Worm (Caenorhabditis elegans) whole organism, L1 larva: ENCODE measurements around the gene F32D8.12.

Experiments used
- nhr-11 ChIP-seq: fragments of 150-350 bp; optimal IDR thresholded peaks from 2 replicates; lab custom pipeline; 2014; ENCODE audit warnings: missing biosample characterization, missing genetic modification characterization
- nhr-237 ChIP-seq: fragments of 150-350 bp; optimal IDR thresholded peaks from 2 replicates; lab custom pipeline; 2014; ENCODE audit warnings: missing biosample characterization, missing genetic modification characterization
- snpc-4 ChIP-seq: fragments of 150-350 bp; optimal IDR thresholded peaks from 2 replicates; lab custom pipeline; 2014; ENCODE audit warnings: missing biosample characterization, missing genetic modification characterization
- zag-1 ChIP-seq: fragments of 150-350 bp; optimal IDR thresholded peaks from 2 replicates; lab custom pipeline; 2014; ENCODE audit warnings: missing biosample characterization, missing genetic modification characterization

ce11 chrV:10886405-10886887, 4.4 kb downstream of the F32D8.12 start, which contains the start of gene F32D8.3:
- TF ChIP-seq nhr-237 (tag; lab: Kevin White, UChicago) (no peak), zag-1 (tag; lab: Kevin White, UChicago) (no peak), snpc-4 (tag; lab: Kevin White, UChicago) (no peak), nhr-11 (tag; lab: Kevin White, UChicago) (no peak)
